Worm (Caenorhabditis elegans) whole organism, young adult: ENCODE measurements around the gene fbxa-27.

Experiments used
- F23B12.7 ChIP-seq: sonication (generic microtip); optimal IDR thresholded peaks from 2 replicates; lab custom pipeline; 2017; ENCODE audit warnings: missing genetic modification characterization, mild to moderate bottlenecking, missing compliant biosample characterization, antibody characterized with exemption, moderate library complexity; ENCODE audit not compliant: insufficient read depth
- ceh-91 ChIP-seq: fragments of 200-800 bp; sonication (Bioruptor generic); IDR thresholded peaks from 2 replicates; pipeline ENCODE4 v1.3.6; 2022; ENCODE audit warnings: missing genetic modification reagents, missing genetic modification characterization, missing compliant biosample characterization
- hlh-26 ChIP-seq: fragments of 200-800 bp; sonication (Bioruptor generic); conservative IDR thresholded peaks from 2 replicates; pipeline ENCODE4 v1.3.6; 2022; ENCODE audit warnings: missing genetic modification reagents, missing genetic modification characterization, missing compliant biosample characterization
- snpc-3.4 ChIP-seq: sonication (generic microtip); optimal IDR thresholded peaks from 2 replicates; lab custom pipeline; 2017; ENCODE audit warnings: missing genetic modification characterization, mild to moderate bottlenecking, missing compliant biosample characterization, antibody characterized with exemption, moderate library complexity, missing genotype, missing genetic modification reagents
- ztf-18 ChIP-seq: sonication (generic microtip); optimal IDR thresholded peaks from 2 replicates; lab custom pipeline; 2016; ENCODE audit warnings: missing genotype, mild to moderate bottlenecking, missing genetic modification characterization, missing compliant biosample characterization

- TF ChIP-seq snpc-3.4 (no peak), F23B12.7 (tag; lab: Kevin White, UChicago) (no peak), hlh-26 (GFP tag; lab: Robert Waterston, UW) (no peak), ztf-18 (no peak), ceh-91 (GFP tag; lab: Robert Waterston, UW) (no peak)
Measured at ce11 chrIII:1295149-1295716, 47.5 kb upstream of the fbxa-27 start, which contains the start of gene fbxa-35.
